Fruit fly (Drosophila melanogaster) whole organism, embryonic: ENCODE measurements around the gene mthl6.

ENCODE experiments used
- CG17912 ChIP-seq: fragments of 200-800 bp; sonication (Bioruptor generic); optimal IDR thresholded peaks from 2 replicates; lab custom pipeline; 2018; ENCODE audit warnings: missing biosample characterization, mild to moderate bottlenecking, missing genetic modification characterization
- Mrtf ChIP-seq: fragments of 200-800 bp; sonication (Bioruptor generic); IDR thresholded peaks from 3 replicates; pipeline ENCODE4 v1.3.6; 2022; ENCODE audit warnings: missing biosample characterization, missing genetic modification characterization
- btn ChIP-seq: fragments of 200-800 bp; sonication (Bioruptor generic); optimal IDR thresholded peaks from 2 replicates; lab custom pipeline; 2016; ENCODE audit warnings: missing biosample characterization, missing genetic modification characterization
- tna ChIP-seq: fragments of 200-800 bp; sonication (Bioruptor generic); IDR thresholded peaks from 2 replicates; pipeline ENCODE4 v1.3.6; 2022; ENCODE audit warnings: missing biosample characterization, missing genetic modification characterization; ENCODE audit not compliant: partially characterized antibody

DNA sequence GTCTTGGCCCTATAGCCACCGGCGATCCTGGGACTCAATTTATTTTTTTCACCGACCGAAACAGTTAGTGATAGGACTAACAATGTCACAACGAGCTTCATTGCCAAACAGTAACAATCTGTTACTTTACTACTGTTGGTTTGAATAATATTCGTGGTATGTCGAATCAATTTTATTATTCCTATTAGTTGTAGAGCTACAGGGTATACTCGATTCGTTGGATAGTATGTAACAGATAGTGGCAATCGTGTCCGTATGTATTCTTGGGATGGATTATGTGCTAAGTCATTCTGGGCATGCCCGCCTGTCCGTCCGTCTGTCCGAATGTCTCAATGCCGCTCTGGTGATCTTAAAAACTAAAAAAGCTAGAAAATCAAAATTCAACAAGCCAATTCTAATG lies 46.5 kb upstream of the mthl6 start, which contains the start of gene sphinx1:
- no peak for TF ChIP-seq Mrtf (GFP tag; lab: Robert Waterston, UW)
- no peak for TF ChIP-seq btn (GFP tag; lab: Kevin White, UChicago)
- no peak for TF ChIP-seq CG17912 (GFP tag; lab: Kevin White, UChicago)
- no peak for TF ChIP-seq tna (GFP tag; lab: Robert Waterston, UW)
